Worm (Caenorhabditis elegans): Measurements from ENCODE around the gene F23B2.7.

ce11 chrIV:9165027-9165426 is 14.8 kb downstream of the F23B2.7 start, which contains the start of gene pcp-2:
- TF ChIP-seq unc-62 (GFP tag; optimal IDR thresholded peaks at IDR 0.05 in 1 of 2), result no peak
- no peak for TF ChIP-seq unc-62 (tag; optimal IDR thresholded peaks at IDR 0.05)
- TF ChIP-seq ceh-82 (tag; optimal IDR thresholded peaks at IDR 0.05), result no peak
- TF ChIP-seq lim-7 (GFP tag; IDR thresholded peaks at IDR 0.05), result no peak
- TF ChIP-seq F49E8.2 (tag; optimal IDR thresholded peaks at IDR 0.05; ENCODE audit: borderline replicate concordance), result no peak
- TF ChIP-seq ceh-32 (tag; optimal IDR thresholded peaks at IDR 0.05; ENCODE audit: poor library complexity), result no peak
- TF ChIP-seq pqm-1 (tag; optimal IDR thresholded peaks at IDR 0.05), result no peak
- TF ChIP-seq mxl-2 (GFP tag; conservative IDR thresholded peaks at IDR 0.05), result no peak
- no peak for TF ChIP-seq ceh-62 (tag; optimal IDR thresholded peaks at IDR 0.05)
- no peak for TF ChIP-seq dmd-6 (GFP tag; IDR thresholded peaks at IDR 0.05)
- TF ChIP-seq lin-15B (tag; optimal IDR thresholded peaks at IDR 0.05), result no peak
- no peak for TF ChIP-seq mep-1 (tag; optimal IDR thresholded peaks at IDR 0.05)
